Fruit fly (Drosophila melanogaster) whole organism, embryonic: Measurements from ENCODE around the gene CG13285.

Experiments
- BEAF-32 ChIP-seq: fragments of 200-800 bp; sonication (Bioruptor generic); optimal IDR thresholded peaks from 3 replicates; lab custom pipeline; 2017; ENCODE audit warnings: missing biosample characterization, missing genetic modification characterization, mild to moderate bottlenecking, moderate library complexity, missing genetic modification reagents
- CG1024 ChIP-seq: fragments of 200-800 bp; sonication (Bioruptor generic); IDR thresholded peaks from 2 replicates; pipeline ENCODE4 v1.3.6; 2022; ENCODE audit warnings: missing biosample characterization, missing genetic modification characterization
- CG11560 ChIP-seq: fragments of 200-800 bp; sonication (Bioruptor generic); IDR thresholded peaks from 3 replicates; pipeline ENCODE4 v1.3.6; 2022; ENCODE audit warnings: missing biosample characterization, missing genetic modification characterization
- CG14014 ChIP-seq: fragments of 200-800 bp; sonication (Bioruptor generic); IDR thresholded peaks from 2 replicates; pipeline ENCODE4 v1.3.6; 2022; ENCODE audit warnings: missing biosample characterization, missing genetic modification characterization
- CG16779 ChIP-seq: fragments of 200-800 bp; sonication (Bioruptor generic); IDR thresholded peaks from 2 replicates; pipeline ENCODE4 v1.3.6; 2022; ENCODE audit warnings: missing biosample characterization, missing genetic modification characterization
- CG17912 ChIP-seq: fragments of 200-800 bp; sonication (Bioruptor generic); optimal IDR thresholded peaks from 2 replicates; lab custom pipeline; 2018; ENCODE audit warnings: missing biosample characterization, mild to moderate bottlenecking, missing genetic modification characterization
- CG18011 ChIP-seq: fragments of 200-800 bp; sonication (Bioruptor generic); optimal IDR thresholded peaks from 2 replicates; lab custom pipeline; 2017; ENCODE audit warnings: missing biosample characterization, missing genetic modification characterization, mild to moderate bottlenecking, moderate library complexity, missing genotype
- CG2202 ChIP-seq: fragments of 200-800 bp; sonication (Bioruptor generic); optimal IDR thresholded peaks from 2 replicates; lab custom pipeline; 2018; ENCODE audit warnings: missing biosample characterization, mild to moderate bottlenecking, missing genetic modification characterization
- CG2712 ChIP-seq: fragments of 200-800 bp; optimal IDR thresholded peaks from 3 replicates; lab custom pipeline; 2019; ENCODE audit warnings: missing biosample characterization, mild to moderate bottlenecking, missing genetic modification characterization, moderate library complexity
- CG31365 ChIP-seq: fragments of 200-800 bp; sonication (Bioruptor generic); optimal IDR thresholded peaks from 2 replicates; lab custom pipeline; 2018; ENCODE audit warnings: missing biosample characterization, mild to moderate bottlenecking, missing genetic modification characterization
- CG3281 ChIP-seq: fragments of 200-800 bp; sonication (Bioruptor generic); optimal IDR thresholded peaks from 3 replicates; lab custom pipeline; 2017; ENCODE audit warnings: missing biosample characterization, mild to moderate bottlenecking, missing genetic modification characterization
- CG33213 ChIP-seq: fragments of 200-800 bp; sonication (Bioruptor generic); optimal IDR thresholded peaks from 3 replicates; lab custom pipeline; 2016; ENCODE audit warnings: missing biosample characterization, missing genetic modification characterization
- CG4854 ChIP-seq: fragments of 200-800 bp; sonication (Bioruptor generic); optimal IDR thresholded peaks from 2 replicates; lab custom pipeline; 2016; ENCODE audit warnings: missing biosample characterization, missing genetic modification characterization, inconsistent platforms
- CG6254 ChIP-seq: fragments of 200-800 bp; sonication (Bioruptor generic); optimal IDR thresholded peaks from 3 replicates; lab custom pipeline; 2017; ENCODE audit warnings: mild to moderate bottlenecking, missing biosample characterization, missing genetic modification reagents, missing genetic modification characterization
- CG6689 ChIP-seq: fragments of 200-800 bp; sonication (Bioruptor generic); IDR thresholded peaks from 2 replicates; pipeline ENCODE4 v1.3.6; 2022; ENCODE audit warnings: missing biosample characterization, missing genetic modification characterization
- CG7987 ChIP-seq: fragments of 200-800 bp; sonication (Bioruptor generic); optimal IDR thresholded peaks from 2 replicates; lab custom pipeline; 2018; ENCODE audit warnings: missing biosample characterization, mild to moderate bottlenecking, missing genetic modification characterization, moderate library complexity
- CG9215 ChIP-seq: fragments of 200-800 bp; sonication (Bioruptor generic); IDR thresholded peaks from 2 replicates; pipeline ENCODE4 v1.3.6; 2022; ENCODE audit warnings: missing biosample characterization, missing genetic modification characterization
- CkIIα-i1 ChIP-seq: fragments of 200-800 bp; sonication (Bioruptor generic); IDR thresholded peaks from 2 replicates; pipeline ENCODE4 v1.3.6; 2022; ENCODE audit warnings: missing biosample characterization, missing genetic modification characterization
- Doc2 ChIP-seq: fragments of 200-800 bp; sonication (Bioruptor generic); IDR thresholded peaks from 2 replicates; pipeline ENCODE4 v1.3.6; 2022; ENCODE audit warnings: missing biosample characterization, missing genetic modification characterization
- Ets65A ChIP-seq: fragments of 200-800 bp; sonication (Bioruptor generic); peaks from one replicate; lab custom pipeline; 2016; ENCODE audit warnings: missing biosample characterization, missing genetic modification characterization
- H15 ChIP-seq: fragments of 200-800 bp; sonication (Bioruptor generic); IDR thresholded peaks from 3 replicates; pipeline ENCODE4 v1.3.6; 2022; ENCODE audit warnings: missing biosample characterization, missing genetic modification characterization
- HmgZ ChIP-seq: fragments of 200-800 bp; sonication (Bioruptor generic); optimal IDR thresholded peaks from 2 replicates; lab custom pipeline; 2018; ENCODE audit warnings: missing biosample characterization, mild to moderate bottlenecking, missing genetic modification characterization
- Kr ChIP-seq: fragments of 200-800 bp; sonication (Bioruptor generic); optimal IDR thresholded peaks from 2 replicates; lab custom pipeline; 2017; ENCODE audit warnings: missing biosample characterization, mild to moderate bottlenecking, missing genetic modification characterization
- Max ChIP-seq: fragments of 200-800 bp; sonication (Bioruptor generic); optimal IDR thresholded peaks from 2 replicates; lab custom pipeline; 2016; ENCODE audit warnings: missing biosample characterization, mild to moderate bottlenecking, missing genetic modification characterization
- Six4 ChIP-seq: fragments of 200-800 bp; sonication (Bioruptor generic); optimal IDR thresholded peaks from 2 replicates; lab custom pipeline; 2016; ENCODE audit warnings: missing biosample characterization, missing genetic modification characterization
- Spps ChIP-seq: fragments of 200-800 bp; sonication (Bioruptor generic); optimal IDR thresholded peaks from 2 replicates; lab custom pipeline; 2018; ENCODE audit warnings: missing biosample characterization, mild to moderate bottlenecking, missing genetic modification characterization
- ash1 ChIP-seq: fragments of 200-800 bp; sonication (Bioruptor generic); optimal IDR thresholded peaks from 2 replicates; lab custom pipeline; 2018; ENCODE audit warnings: missing biosample characterization, mild to moderate bottlenecking, missing genetic modification characterization
- bbx ChIP-seq: fragments of 200-800 bp; sonication (Bioruptor generic); IDR thresholded peaks from 2 replicates; pipeline ENCODE4 v1.3.6; 2022; ENCODE audit warnings: missing biosample characterization, missing genetic modification characterization; ENCODE audit not compliant: partially characterized antibody
- caup ChIP-seq: fragments of 200-800 bp; sonication (Bioruptor generic); optimal IDR thresholded peaks from 3 replicates; lab custom pipeline; 2017; ENCODE audit warnings: missing biosample characterization, mild to moderate bottlenecking, missing genetic modification characterization, moderate library complexity; ENCODE audit not compliant: severe bottlenecking
- cg ChIP-seq: fragments of 200-800 bp; sonication (Bioruptor generic); optimal IDR thresholded peaks from 3 replicates; lab custom pipeline; 2019; ENCODE audit warnings: missing biosample characterization, mild to moderate bottlenecking, missing genetic modification characterization, moderate library complexity
- chn ChIP-seq: fragments of 200-800 bp; sonication (Bioruptor generic); optimal IDR thresholded peaks from 2 replicates; lab custom pipeline; 2016; ENCODE audit warnings: missing biosample characterization, missing genetic modification characterization
- crp ChIP-seq, 2 experiments: fragments of 200-800 bp; sonication (Bioruptor generic); optimal IDR thresholded peaks; 2 replicates in 1 of 2; 3 replicates in 1 of 2; lab custom pipeline; 2017; ENCODE audit warnings: missing biosample characterization in 2 of 2, missing genetic modification characterization in 2 of 2, mild to moderate bottlenecking in 1 of 2, moderate library complexity in 1 of 2
- dmrt99B ChIP-seq: fragments of 200-800 bp; sonication (Bioruptor generic); optimal IDR thresholded peaks from 2 replicates; lab custom pipeline; 2018; ENCODE audit warnings: missing biosample characterization, mild to moderate bottlenecking, missing genetic modification characterization, moderate library complexity
- fru ChIP-seq: fragments of >200 bp; optimal IDR thresholded peaks from 2 replicates; lab custom pipeline; 2017
- gcm ChIP-seq: fragments of 200-800 bp; sonication (Bioruptor generic); optimal IDR thresholded peaks from 2 replicates; lab custom pipeline; 2019; ENCODE audit warnings: missing biosample characterization, mild to moderate bottlenecking, missing genetic modification characterization, moderate library complexity
- ind ChIP-seq: fragments of 200-800 bp; sonication (Bioruptor generic); optimal IDR thresholded peaks from 3 replicates; lab custom pipeline; 2016; ENCODE audit warnings: missing biosample characterization, missing genetic modification characterization
- lbe ChIP-seq: fragments of 200-800 bp; sonication (Bioruptor generic); optimal IDR thresholded peaks from 2 replicates; lab custom pipeline; 2016; ENCODE audit warnings: missing biosample characterization, mild to moderate bottlenecking, missing genetic modification characterization
- lmd ChIP-seq: fragments of 200-800 bp; sonication (Bioruptor generic); IDR thresholded peaks from 2 replicates; pipeline ENCODE4 v1.3.6; 2022; ENCODE audit warnings: missing biosample characterization, missing genetic modification characterization
- nom ChIP-seq: fragments of 200-800 bp; sonication (Bioruptor generic); optimal IDR thresholded peaks from 2 replicates; lab custom pipeline; 2017; ENCODE audit warnings: missing biosample characterization, missing genetic modification characterization, mild to moderate bottlenecking, moderate library complexity, missing genetic modification reagents
- pan ChIP-seq, 4 experiments: fragments of >200 bp in 3 of 4; fragments of 200-800 bp in 1 of 4; sonication (Bioruptor generic) in 1 of 4; optimal IDR thresholded peaks in 3 of 4; IDR thresholded peaks in 1 of 4; 2 replicates each; pipeline versions ENCODE4 v1.3.6 to Lab custom; 2017 to 2022; ENCODE audit warnings: missing biosample characterization in 2 of 4, missing genetic modification characterization in 2 of 4, mixed read lengths in 1 of 4
- ranshi ChIP-seq: fragments of 200-800 bp; sonication (Bioruptor generic); IDR thresholded peaks from 2 replicates; pipeline ENCODE4 v1.3.6; 2022; ENCODE audit warnings: missing biosample characterization, missing genetic modification characterization
- schlank ChIP-seq: fragments of 200-800 bp; sonication (Bioruptor generic); optimal IDR thresholded peaks from 2 replicates; lab custom pipeline; 2018; ENCODE audit warnings: missing biosample characterization, mild to moderate bottlenecking, missing genetic modification characterization
- slbo ChIP-seq: fragments of 200-800 bp; sonication (Bioruptor generic); IDR thresholded peaks from 2 replicates; pipeline ENCODE4 v1.3.6; 2022; ENCODE audit warnings: missing biosample characterization, missing genetic modification characterization
- so ChIP-seq: fragments of 200-800 bp; sonication (Bioruptor generic); IDR thresholded peaks from 3 replicates; pipeline ENCODE4 v1.3.6; 2022; ENCODE audit warnings: missing biosample characterization, missing genetic modification characterization
- sob ChIP-seq: fragments of 200-800 bp; sonication (Bioruptor generic); IDR thresholded peaks from 2 replicates; pipeline ENCODE4 v1.3.6; 2022; ENCODE audit warnings: missing biosample characterization, missing genetic modification characterization
- tll ChIP-seq, 2 experiments: fragments of 200-800 bp in 1 of 2; fragments of >200 bp in 1 of 2; sonication (Bioruptor generic) in 1 of 2; optimal IDR thresholded peaks; 2 replicates each; lab custom pipeline; 2017 to 2019; ENCODE audit warnings: missing biosample characterization in 2 of 2, missing genetic modification characterization in 2 of 2, mild to moderate bottlenecking in 1 of 2, moderate library complexity in 1 of 2
- wdn ChIP-seq: fragments of 200-800 bp; sonication (Bioruptor generic); IDR thresholded peaks from 2 replicates; pipeline ENCODE4 v1.3.6; 2022; ENCODE audit warnings: missing biosample characterization, missing genetic modification characterization
- wek ChIP-seq: fragments of 200-800 bp; sonication (Bioruptor generic); optimal IDR thresholded peaks from 3 replicates; lab custom pipeline; 2018; ENCODE audit warnings: missing biosample characterization, mild to moderate bottlenecking, missing genetic modification characterization, moderate library complexity

CG13285 gene

DNA sequence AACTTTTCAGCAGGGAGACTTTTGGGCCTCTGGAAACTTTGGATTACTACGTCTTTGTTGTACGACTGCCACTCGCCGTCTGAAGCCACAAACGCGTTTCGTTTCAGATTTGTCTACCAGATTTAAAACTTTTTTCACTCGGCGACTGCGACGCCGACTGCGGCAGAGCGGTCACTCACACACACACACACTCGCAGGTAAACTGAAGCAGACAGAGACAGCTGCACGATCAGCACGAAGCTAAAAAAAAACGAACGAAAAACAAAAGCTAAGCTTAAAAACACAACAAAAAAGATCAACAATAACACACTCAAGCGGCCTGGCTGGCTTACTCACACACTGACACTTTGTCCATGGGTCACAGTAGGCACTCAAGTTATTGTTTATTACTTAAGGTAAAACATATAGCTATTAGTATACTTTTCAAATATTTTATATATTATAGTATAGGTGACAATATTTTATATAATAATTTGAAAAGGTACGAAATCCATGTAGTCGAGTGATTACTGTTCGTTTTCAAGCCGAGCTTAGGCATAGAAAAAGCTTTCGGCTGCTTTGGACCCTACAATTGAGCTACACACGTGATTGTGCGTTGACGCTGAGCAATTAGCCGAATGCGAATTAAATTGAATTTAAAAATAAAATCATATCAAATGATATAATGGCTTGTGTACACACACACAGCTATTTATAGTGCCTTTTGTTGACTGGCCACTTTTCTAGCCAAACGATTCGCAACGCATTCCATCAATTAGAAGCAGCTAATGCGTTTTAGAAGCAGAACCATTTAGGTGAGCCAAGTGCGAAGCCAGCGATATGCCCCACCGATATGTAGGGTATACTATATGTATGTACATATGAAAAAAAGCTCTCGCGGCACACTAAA lies 41.9 kb upstream of the CG13285 start, which contains the start of gene Msr-110 (continued):
- peak; percentile 58 for TF ChIP-seq CG4854 (GFP tag; lab: Kevin White, UChicago)
- TF ChIP-seq ranshi (GFP tag; lab: Robert Waterston, UW) = peak; percentile 90
- peak; percentile 98 for TF ChIP-seq Ets65A (GFP tag; lab: Kevin White, UChicago)
- peak; percentile 54 for TF ChIP-seq schlank (tag; lab: Kevin White, UChicago)
- TF ChIP-seq CG2712 (tag; lab: Kevin White, UChicago) = peak; percentile 88
- TF ChIP-seq lmd (GFP tag; lab: Robert Waterston, UW) = peak; percentile 93
- peak; percentile 84 for TF ChIP-seq CG11560 (tag; lab: Robert Waterston, UW)
- TF ChIP-seq so = peak; percentile 90
- TF ChIP-seq Spps = peak; percentile 47
- peak in 1 of 2 experiments; percentile 46 for TF ChIP-seq crp (GFP tag; optimal IDR thresholded peaks at IDR 0.05; lab: Kevin White, UChicago)
- TF ChIP-seq fru (lab: Kevin White, UChicago) = no peak
- TF ChIP-seq CG16779 (GFP tag; lab: Robert Waterston, UW) = peak; percentile 84
- peak; percentile 89 for TF ChIP-seq CG3281 (GFP tag; lab: Kevin White, UChicago)
- peak; percentile 61 for TF ChIP-seq wek (GFP tag; lab: Kevin White, UChicago)
- TF ChIP-seq H15 = peak; percentile 84
- TF ChIP-seq Max = peak; percentile 64
- peak; percentile 64 for TF ChIP-seq CkIIα-i1
- peak; percentile 76 for TF ChIP-seq gcm (GFP tag; lab: Kevin White, UChicago)
- TF ChIP-seq CG18011 (GFP tag; lab: Kevin White, UChicago) = peak; percentile 35
- peak; percentile 58 for TF ChIP-seq lbe (GFP tag; lab: Kevin White, UChicago)
- TF ChIP-seq Kr (GFP tag; lab: Kevin White, UChicago) = no peak
- TF ChIP-seq CG33213 (GFP tag; lab: Kevin White, UChicago) = peak; percentile 32
- peak; percentile 96 for TF ChIP-seq dmrt99B (tag; lab: Kevin White, UChicago)
- TF ChIP-seq sob (GFP tag; lab: Robert Waterston, UW) = peak; percentile 94
- TF ChIP-seq ind = peak; percentile 86
- TF ChIP-seq BEAF-32 (GFP tag; lab: Kevin White, UChicago) = peak; percentile 4
- TF ChIP-seq Six4 (GFP tag; lab: Kevin White, UChicago) = peak; percentile 75
- peak; percentile 90 for TF ChIP-seq CG14014 (GFP tag; lab: Robert Waterston, UW)
- no peak for TF ChIP-seq tll (GFP tag; optimal IDR thresholded peaks at IDR 0.05; lab: Kevin White, UChicago)
- peak; percentile 81 for TF ChIP-seq Doc2 (GFP tag; lab: Robert Waterston, UW)
- TF ChIP-seq CG6254 (GFP tag; lab: Kevin White, UChicago) = peak; percentile 71
- peak; percentile 64; the same call in 1 of the 2 replicates for TF ChIP-seq wdn (GFP tag; lab: Robert Waterston, UW)
- peak; percentile 89 for TF ChIP-seq CG6689 (GFP tag; lab: Robert Waterston, UW)
- TF ChIP-seq caup (GFP tag; lab: Kevin White, UChicago) = peak; percentile 85
- TF ChIP-seq nom = peak; percentile 99
- peak; percentile 69 for TF ChIP-seq CG7987
- TF ChIP-seq chn (GFP tag; lab: Kevin White, UChicago) = peak; percentile 53
- TF ChIP-seq slbo = peak; percentile 94
- no peak for TF ChIP-seq pan (optimal IDR thresholded peaks at IDR 0.05; lab: Kevin White, UChicago)
- TF ChIP-seq pan (GFP tag; optimal IDR thresholded peaks at IDR 0.05 in 1 of 2, IDR thresholded peaks at IDR 0.05 in 1 of 2) = peak in 1 of 2 experiments; percentile 90
- TF ChIP-seq CG2202 = no peak
- TF ChIP-seq CG31365 (tag; lab: Kevin White, UChicago) = peak; percentile 56
- TF ChIP-seq cg (GFP tag; lab: Kevin White, UChicago) = peak; percentile 69
- TF ChIP-seq HmgZ (tag; lab: Kevin White, UChicago) = peak; percentile 82
- TF ChIP-seq CG1024 (GFP tag; lab: Robert Waterston, UW) = peak; percentile 49; the same call in 1 of the 2 replicates
- TF ChIP-seq CG9215 (GFP tag; lab: Robert Waterston, UW) = peak; percentile 89
- TF ChIP-seq ash1 (GFP tag; lab: Kevin White, UChicago) = no peak
- peak; percentile 70 for TF ChIP-seq CG17912 (GFP tag; lab: Kevin White, UChicago)
- TF ChIP-seq bbx = no peak
